Worm (Caenorhabditis elegans) whole organism, L4/young adult: ENCODE results near the gene nas-18.
A peak's percentile ranks its signal among the peaks of the same experiment; 100 is the strongest.

Source experiments
- W03F9.2 ChIP-seq: fragments of 150-350 bp; optimal IDR thresholded peaks from 2 replicates; lab custom pipeline; 2014; ENCODE audit warnings: missing biosample characterization, missing genetic modification characterization
- dao-5 ChIP-seq: sonication (generic microtip); optimal IDR thresholded peaks from 2 replicates; lab custom pipeline; 2016; ENCODE audit warnings: missing genotype, missing genetic modification characterization, moderate library complexity, missing compliant biosample characterization
- him-1 ChIP-seq: sonication (generic microtip); optimal IDR thresholded peaks from 2 replicates; lab custom pipeline; 2016; ENCODE audit warnings: missing genotype, missing genetic modification reagents, missing genetic modification characterization, missing compliant biosample characterization

nas-18 gene

ce11 chrV:11424565-11424964, 28.3 kb downstream of the nas-18 start, which contains the start of gene T26H10.2:
Gene T26H10.2, minus strand, starts transcription at chrV:11424665.
- TF ChIP-seq W03F9.2: no peak
- TF ChIP-seq him-1 (tag; lab: Kevin White, UChicago): no peak
- TF ChIP-seq dao-5: no peak

- no peak for TF ChIP-seq W03F9.2
- no peak for TF ChIP-seq him-1 (tag; lab: Kevin White, UChicago)
- no peak for TF ChIP-seq dao-5
These were observed 32.5 kb downstream of the nas-18 start for ce11 chrV:11428728-11429127.

- TF ChIP-seq W03F9.2 (no peak), him-1 (tag; lab: Kevin White, UChicago) (no peak), dao-5 (no peak)
These were observed 34.6 kb downstream of the nas-18 start for ce11 chrV:11430823-11431222.

- no peak for TF ChIP-seq him-1 (tag; lab: Kevin White, UChicago)
- TF ChIP-seq dao-5: no peak
- TF ChIP-seq W03F9.2: no peak
These were observed 39.0 kb downstream of the nas-18 start for ce11 chrV:11435242-11435641.

ce11 chrV:11436407-11436806, 40.2 kb downstream of the nas-18 start:
- TF ChIP-seq dao-5: no peak
- no peak for TF ChIP-seq him-1 (tag; lab: Kevin White, UChicago)
- no peak for TF ChIP-seq W03F9.2

ce11 chrV:11438464-11438863, 42.2 kb downstream of the nas-18 start, which contains the start of gene dmsr-1:
Gene dmsr-1, plus strand, starts transcription at chrV:11438764.
- TF ChIP-seq him-1 (tag; lab: Kevin White, UChicago) (no peak), W03F9.2 (no peak), dao-5 (no peak)

ce11 chrV:11439202-11439601, 43.0 kb downstream of the nas-18 start:
- no peak for TF ChIP-seq W03F9.2
- no peak for TF ChIP-seq him-1 (tag; lab: Kevin White, UChicago)
- TF ChIP-seq dao-5: no peak

- TF ChIP-seq dao-5 (no peak), him-1 (tag; lab: Kevin White, UChicago) (no peak), W03F9.2 (no peak)
These were observed 47.3 kb downstream of the nas-18 start, which contains the start of gene F57B7.2 for ce11 chrV:11443503-11443902. Gene F57B7.2, minus strand, starts transcription at chrV:11443603.

ce11 chrV:11445375-11445774, 49.1 kb downstream of the nas-18 start:
- TF ChIP-seq him-1 (tag; lab: Kevin White, UChicago) (peak; percentile 35), W03F9.2 (no peak)

- TF ChIP-seq W03F9.2: no peak
- no peak for TF ChIP-seq dao-5
- no peak for TF ChIP-seq him-1 (tag; lab: Kevin White, UChicago)
These were observed 50.1 kb downstream of the nas-18 start, which contains the start of gene mig-17 for ce11 chrV:11446297-11446696. Gene mig-17, plus strand, starts transcription at chrV:11446685.
